Worm (Caenorhabditis elegans): ENCODE data around the gene rab-35.

Gene rab-35

ce11 chrIII:11352840-11353239 lies 41.5 kb upstream of the rab-35 start:
- peak; percentile 14 for TF ChIP-seq rbr-2 (tag; optimal IDR thresholded peaks at IDR 0.05)
- TF ChIP-seq ZK546.5 (tag; optimal IDR thresholded peaks at IDR 0.05), result no peak
- peak; percentile 57; the same call in 1 of the 2 replicates for TF ChIP-seq Y75B8A.6 (GFP tag; IDR thresholded peaks at IDR 0.05)
- no peak for TF ChIP-seq tra-1 (GFP tag; IDR thresholded peaks at IDR 0.05)
- TF ChIP-seq hif-1 (tag; optimal IDR thresholded peaks at IDR 0.05), result no peak
- TF ChIP-seq Y5F2A.4 (GFP tag; optimal IDR thresholded peaks at IDR 0.05), result no peak
- no peak for TF ChIP-seq zip-2 (tag; optimal IDR thresholded peaks at IDR 0.05)
- TF ChIP-seq pqm-1 (tag; optimal IDR thresholded peaks at IDR 0.05), result no peak
- peak; percentile 22 for TF ChIP-seq nhr-11 (tag; optimal IDR thresholded peaks at IDR 0.05)
- TF ChIP-seq F37D6.2 (tag; optimal IDR thresholded peaks at IDR 0.05), result no peak
- TF ChIP-seq madf-5 (GFP tag; IDR thresholded peaks at IDR 0.05), result peak in 1 of 2 experiments; percentile 57; a peak in 1 of 4 replicates
- TF ChIP-seq dpl-1 (GFP tag; optimal IDR thresholded peaks at IDR 0.05), result no peak
- peak; percentile 68; the same call in 1 of the 2 replicates for TF ChIP-seq pha-4 (GFP tag; IDR thresholded peaks at IDR 0.05)
- TF ChIP-seq pha-4 (tag; optimal IDR thresholded peaks at IDR 0.05), result no peak
- 0 out of 2 replicates have a peak, but pooled peaks have one; percentile 49 for TF ChIP-seq saeg-2 (GFP tag; IDR thresholded peaks at IDR 0.05)
- TF ChIP-seq F49E8.2 (tag; optimal IDR thresholded peaks at IDR 0.05; ENCODE audit: borderline replicate concordance), result no peak
- peak; percentile 23 for TF ChIP-seq hlh-11 (tag; optimal IDR thresholded peaks at IDR 0.05)
- peak; percentile 76 for TF ChIP-seq mes-2 (tag; optimal IDR thresholded peaks at IDR 0.05; ENCODE audit: poor library complexity, severe bottlenecking)
- TF ChIP-seq vab-7 (GFP tag; IDR thresholded peaks at IDR 0.05), result peak; percentile 63; the same call in 1 of the 2 replicates
- TF ChIP-seq hlh-30 (tag; optimal IDR thresholded peaks at IDR 0.05; ENCODE audit: insufficient read depth), result peak; percentile 45
- peak; percentile 85 for TF ChIP-seq aha-1 (tag)
- TF ChIP-seq cey-2 (tag; optimal IDR thresholded peaks at IDR 0.05; ENCODE audit: borderline replicate concordance, insufficient read depth), result no peak
- TF ChIP-seq dmd-8 (GFP tag; IDR thresholded peaks at IDR 0.05), result peak; percentile 79; the same call in 1 of the 2 replicates
- peak; percentile 43 for TF ChIP-seq lin-13 (GFP tag; optimal IDR thresholded peaks at IDR 0.05)
- no peak for TF ChIP-seq nhr-25 (tag; optimal IDR thresholded peaks at IDR 0.05; ENCODE audit: borderline replicate concordance, insufficient read depth)
- peak in 1 of 2 experiments; percentile 24 for TF ChIP-seq lsy-2 (tag; optimal IDR thresholded peaks at IDR 0.05)
- TF ChIP-seq nhr-10 (tag; optimal IDR thresholded peaks at IDR 0.05), result no peak
- TF ChIP-seq arid-1 (GFP tag; conservative IDR thresholded peaks at IDR 0.05), result peak; percentile 82
- TF ChIP-seq daf-8 (GFP tag; IDR thresholded peaks at IDR 0.05), result no peak
- peak; percentile 29 for TF ChIP-seq mep-1 (tag; optimal IDR thresholded peaks at IDR 0.05)
- no peak for TF ChIP-seq set-16 (GFP tag; IDR thresholded peaks at IDR 0.05)
- no peak for TF ChIP-seq nhr-102 (tag; optimal IDR thresholded peaks at IDR 0.05)
- 0 out of 2 replicates have a peak, but pooled peaks have one; percentile 29 for TF ChIP-seq ZK337.2 (GFP tag; IDR thresholded peaks at IDR 0.05)
- TF ChIP-seq zip-11 (GFP tag; IDR thresholded peaks at IDR 0.05), result peak; percentile 70; the same call in 1 of the 2 replicates
- TF ChIP-seq lin-38 (GFP tag; IDR thresholded peaks at IDR 0.05), result peak; percentile 59
- TF ChIP-seq gei-8 (GFP tag; optimal IDR thresholded peaks at IDR 0.05), result peak; percentile 21
- 0 out of 2 replicates have a peak, but pooled peaks have one; percentile 20 for TF ChIP-seq mdt-29 (GFP tag; IDR thresholded peaks at IDR 0.05)
- TF ChIP-seq egl-43 (GFP tag; IDR thresholded peaks at IDR 0.05), result peak; percentile 75
- no peak for TF ChIP-seq R02D3.7 (tag; optimal IDR thresholded peaks at IDR 0.05)
- no peak for TF ChIP-seq ceh-32 (tag; optimal IDR thresholded peaks at IDR 0.05; ENCODE audit: poor library complexity)
- TF ChIP-seq F44E2.7 (GFP tag; IDR thresholded peaks at IDR 0.05), result no peak
- no peak for TF ChIP-seq aly-2 (tag; optimal IDR thresholded peaks at IDR 0.05)
- no peak for TF ChIP-seq lin-15B (tag; optimal IDR thresholded peaks at IDR 0.05)
- peak; percentile 83 for TF ChIP-seq lim-7 (GFP tag; IDR thresholded peaks at IDR 0.05)
- peak; percentile 53 for TF ChIP-seq nhr-111 (GFP tag; optimal IDR thresholded peaks at IDR 0.05)
- peak; percentile 19; the same call in 1 of the 2 replicates for TF ChIP-seq dmd-6 (GFP tag; IDR thresholded peaks at IDR 0.05)
- 0 out of 2 replicates have a peak, but pooled peaks have one; percentile 34 for TF ChIP-seq dmd-9 (GFP tag; IDR thresholded peaks at IDR 0.05)
- peak; percentile 29 to 32 for TF ChIP-seq daf-16 (GFP tag; optimal IDR thresholded peaks at IDR 0.05)
- peak; percentile 29 for TF ChIP-seq daf-16 (tag; optimal IDR thresholded peaks at IDR 0.05)
- no peak for TF ChIP-seq lin-1 (GFP tag; IDR thresholded peaks at IDR 0.05)

Data from whole organism, L4 larva.